Worm (Caenorhabditis elegans) whole organism, L1 larva: ENCODE measurements around the gene srw-39.
A peak's percentile ranks its signal among the peaks of the same experiment; 100 is the strongest.

ENCODE experiments used
- C16A3.4 ChIP-seq: fragments of 150-350 bp; optimal IDR thresholded peaks from 2 replicates; lab custom pipeline; 2014; ENCODE audit warnings: missing biosample characterization, missing genetic modification characterization
- C34B4.2 ChIP-seq: sonication (generic microtip); optimal IDR thresholded peaks from 2 replicates; lab custom pipeline; 2017; ENCODE audit warnings: mild to moderate bottlenecking, missing genetic modification characterization, missing compliant biosample characterization
- F16B12.6 ChIP-seq: fragments of 150-350 bp; optimal IDR thresholded peaks from 2 replicates; lab custom pipeline; 2014; ENCODE audit warnings: missing biosample characterization, missing genetic modification characterization
- ama-1 ChIP-seq: fragments of 150-350 bp; optimal IDR thresholded peaks from 2 replicates; lab custom pipeline; 2014
- ceh-90 ChIP-seq: sonication (generic microtip); optimal IDR thresholded peaks from 2 replicates; lab custom pipeline; 2016; ENCODE audit warnings: missing genetic modification characterization, missing compliant biosample characterization
- dpl-1 ChIP-seq, 3 experiments: fragments of 150-350 bp in 2 of 3; sonication (generic microtip) in 1 of 3; optimal IDR thresholded peaks; 2 replicates each; lab custom pipeline; 2014 to 2017; ENCODE audit warnings: missing biosample characterization in 3 of 3, missing genetic modification characterization in 3 of 3, missing genetic modification reagents in 3 of 3
- efl-1 ChIP-seq, 4 experiments: fragments of 150-350 bp; optimal IDR thresholded peaks in 3 of 4; peaks in 1 of 4; 1 replicate in 1 of 4; 2 replicates in 3 of 4; lab custom pipeline; 2014; ENCODE audit warnings: missing biosample characterization in 2 of 4, missing genetic modification characterization in 2 of 4, missing genetic modification reagents in 2 of 4
- egl-13 ChIP-seq: sonication (generic microtip); optimal IDR thresholded peaks from 2 replicates; lab custom pipeline; 2016; ENCODE audit warnings: missing genotype, missing genetic modification reagents, missing genetic modification characterization, missing compliant biosample characterization
- elt-2 ChIP-seq: sonication (generic microtip); optimal IDR thresholded peaks from 2 replicates; lab custom pipeline; 2016; ENCODE audit warnings: missing genetic modification characterization, mild to moderate bottlenecking, inconsistent platforms, missing compliant biosample characterization, missing genetic modification reagents
- ets-5 ChIP-seq: fragments of 200-800 bp; sonication (Bioruptor generic); IDR thresholded peaks from 2 replicates; pipeline ENCODE4 v1.3.6; 2022; ENCODE audit warnings: missing genetic modification characterization, missing compliant biosample characterization
- fkh-4 ChIP-seq: sonication (generic microtip); optimal IDR thresholded peaks from 2 replicates; lab custom pipeline; 2016; ENCODE audit warnings: missing compliant biosample characterization, missing genetic modification characterization, borderline replicate concordance
- fkh-8 ChIP-seq: sonication (generic microtip); optimal IDR thresholded peaks from 2 replicates; lab custom pipeline; 2016; ENCODE audit warnings: mild to moderate bottlenecking, missing genetic modification characterization, missing compliant biosample characterization
- fos-1 ChIP-seq: fragments of 150-350 bp; optimal IDR thresholded peaks from 2 replicates; lab custom pipeline; 2014; ENCODE audit warnings: missing biosample characterization, missing genetic modification characterization
- grh-1 ChIP-seq: fragments of 200-800 bp; sonication (Bioruptor generic); IDR thresholded peaks from 2 replicates; pipeline ENCODE4 v1.3.6; 2022; ENCODE audit warnings: missing genetic modification reagents, missing genetic modification characterization, missing compliant biosample characterization
- hlh-17 ChIP-seq: fragments of 200-800 bp; sonication (Bioruptor generic); optimal IDR thresholded peaks from 2 replicates; lab custom pipeline; 2018; ENCODE audit warnings: missing genetic modification characterization, mild to moderate bottlenecking, missing compliant biosample characterization, moderate library complexity, borderline replicate concordance
- hlh-4 ChIP-seq: sonication (generic microtip); optimal IDR thresholded peaks from 2 replicates; lab custom pipeline; 2016; ENCODE audit warnings: mild to moderate bottlenecking, missing genetic modification characterization, missing compliant biosample characterization
- lin-13 ChIP-seq: fragments of 150-350 bp; optimal IDR thresholded peaks from 2 replicates; lab custom pipeline; 2014; ENCODE audit warnings: missing biosample characterization, missing genetic modification reagents, missing genetic modification characterization
- lin-35 ChIP-seq, 2 experiments: fragments of 150-350 bp; optimal IDR thresholded peaks; 2 replicates each; lab custom pipeline; 2014; ENCODE audit warnings: missing biosample characterization in 2 of 2, missing genetic modification characterization in 2 of 2, missing genetic modification reagents in 2 of 2
- lin-39 ChIP-seq: fragments of 150-350 bp; optimal IDR thresholded peaks from 2 replicates; lab custom pipeline; 2014; ENCODE audit warnings: missing biosample characterization, missing genetic modification reagents, missing genetic modification characterization
- mef-2 ChIP-seq: fragments of 150-350 bp; optimal IDR thresholded peaks from 2 replicates; lab custom pipeline; 2014; ENCODE audit warnings: missing biosample characterization, missing genetic modification characterization
- mep-1 ChIP-seq: fragments of 150-350 bp; optimal IDR thresholded peaks from 2 replicates; lab custom pipeline; 2014; ENCODE audit warnings: missing biosample characterization, missing genetic modification characterization
- nhr-11 ChIP-seq: fragments of 150-350 bp; optimal IDR thresholded peaks from 2 replicates; lab custom pipeline; 2014; ENCODE audit warnings: missing biosample characterization, missing genetic modification characterization
- nhr-12 ChIP-seq: sonication (generic microtip); optimal IDR thresholded peaks from 2 replicates; lab custom pipeline; 2017; ENCODE audit warnings: missing biosample characterization, missing genetic modification characterization
- nhr-20 ChIP-seq: sonication (generic microtip); optimal IDR thresholded peaks from 2 replicates; lab custom pipeline; 2016; ENCODE audit warnings: mild to moderate bottlenecking, missing genetic modification characterization, missing compliant biosample characterization
- nhr-47 ChIP-seq: sonication (generic microtip); optimal IDR thresholded peaks from 2 replicates; lab custom pipeline; 2016; ENCODE audit warnings: mild to moderate bottlenecking, missing genetic modification characterization, moderate library complexity, missing compliant biosample characterization
- nhr-71 ChIP-seq: sonication (generic microtip); optimal IDR thresholded peaks from 2 replicates; lab custom pipeline; 2016; ENCODE audit warnings: mild to moderate bottlenecking, missing genetic modification characterization, moderate library complexity, missing compliant biosample characterization
- nhr-77 ChIP-seq: fragments of 150-350 bp; optimal IDR thresholded peaks from 2 replicates; lab custom pipeline; 2014; ENCODE audit warnings: missing biosample characterization, missing genetic modification characterization
- nhr-85 ChIP-seq: sonication (generic microtip); peaks from one replicate; lab custom pipeline; 2016; ENCODE audit warnings: missing genetic modification characterization, inconsistent platforms, missing compliant biosample characterization
- nhr-90 ChIP-seq: sonication (generic microtip); optimal IDR thresholded peaks from 2 replicates; lab custom pipeline; 2016; ENCODE audit warnings: mild to moderate bottlenecking, missing genetic modification characterization, missing compliant biosample characterization; ENCODE audit not compliant: poor library complexity
- snu-23 ChIP-seq: sonication (generic microtip); optimal IDR thresholded peaks from 2 replicates; lab custom pipeline; 2016; ENCODE audit warnings: missing genetic modification characterization, missing compliant biosample characterization
- swsn-7 ChIP-seq: sonication (generic microtip); optimal IDR thresholded peaks from 2 replicates; lab custom pipeline; 2016; ENCODE audit warnings: missing genetic modification characterization, missing compliant biosample characterization
- unc-130 ChIP-seq: fragments of 150-350 bp; optimal IDR thresholded peaks from 2 replicates; lab custom pipeline; 2017; ENCODE audit warnings: missing biosample characterization, missing genetic modification characterization, inconsistent platforms
- unc-62 ChIP-seq: fragments of 150-350 bp; optimal IDR thresholded peaks from 2 replicates; lab custom pipeline; 2014; ENCODE audit warnings: missing biosample characterization, missing genetic modification reagents, missing genetic modification characterization
- zag-1 ChIP-seq: fragments of 150-350 bp; optimal IDR thresholded peaks from 2 replicates; lab custom pipeline; 2014; ENCODE audit warnings: missing biosample characterization, missing genetic modification characterization
- zip-4 ChIP-seq: fragments of 200-800 bp; sonication (Bioruptor generic); optimal IDR thresholded peaks from 2 replicates; lab custom pipeline; 2018; ENCODE audit warnings: mild to moderate bottlenecking, missing genetic modification characterization, moderate library complexity, missing compliant biosample characterization
- ztf-11 ChIP-seq, 2 experiments: sonication (generic microtip); optimal IDR thresholded peaks; 2 replicates each; lab custom pipeline; 2016 to 2017; ENCODE audit warnings: missing genetic modification characterization in 2 of 2, missing biosample characterization in 1 of 2, missing compliant biosample characterization in 1 of 2
- ztf-4 ChIP-seq: fragments of 150-350 bp; optimal IDR thresholded peaks from 2 replicates; lab custom pipeline; 2014; ENCODE audit warnings: missing biosample characterization, missing genetic modification characterization

srw-39 gene

DNA sequence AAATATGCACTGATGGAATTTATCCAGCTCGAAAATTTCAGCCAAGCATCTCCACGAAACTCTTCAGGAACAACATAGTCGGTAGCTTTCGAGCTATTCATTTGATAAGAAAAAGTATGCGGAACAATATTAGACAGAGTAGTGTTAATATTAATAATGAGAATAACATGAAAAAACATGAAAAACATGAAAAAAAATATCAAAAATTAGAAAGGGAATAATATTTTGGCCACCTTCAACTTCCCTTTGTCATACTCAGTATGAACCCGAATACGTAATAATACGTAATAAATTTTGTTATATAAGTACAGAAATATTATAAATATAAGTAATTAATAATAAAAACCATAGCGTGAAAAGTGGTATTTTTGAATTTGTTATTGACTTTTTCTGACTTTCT, at the start of gene srw-39:
Gene srw-39 (minus strand): TSS at position 101 of the 400 bp plus-strand sequence.
- TF ChIP-seq ztf-4 (tag; lab: Kevin White, UChicago): no peak
- TF ChIP-seq lin-35 (GFP tag; optimal IDR thresholded peaks at IDR 0.05; lab: Kevin White, UChicago): no peak
- no peak for TF ChIP-seq C34B4.2
- TF ChIP-seq nhr-11 (tag; lab: Kevin White, UChicago): no peak
- no peak for TF ChIP-seq fos-1 (tag; lab: Kevin White, UChicago)
- TF ChIP-seq ceh-90 (tag; lab: Kevin White, UChicago): no peak
- TF ChIP-seq nhr-47 (tag; lab: Kevin White, UChicago): no peak
- no peak for TF ChIP-seq zip-4 (GFP tag; lab: Kevin White, UChicago)
- TF ChIP-seq ets-5 (GFP tag; lab: Robert Waterston, UW): no peak
- no peak for TF ChIP-seq hlh-17 (GFP tag; lab: Kevin White, UChicago)
- TF ChIP-seq hlh-4 (tag; lab: Kevin White, UChicago): no peak
- TF ChIP-seq C16A3.4 (tag; lab: Kevin White, UChicago): no peak

DNA sequence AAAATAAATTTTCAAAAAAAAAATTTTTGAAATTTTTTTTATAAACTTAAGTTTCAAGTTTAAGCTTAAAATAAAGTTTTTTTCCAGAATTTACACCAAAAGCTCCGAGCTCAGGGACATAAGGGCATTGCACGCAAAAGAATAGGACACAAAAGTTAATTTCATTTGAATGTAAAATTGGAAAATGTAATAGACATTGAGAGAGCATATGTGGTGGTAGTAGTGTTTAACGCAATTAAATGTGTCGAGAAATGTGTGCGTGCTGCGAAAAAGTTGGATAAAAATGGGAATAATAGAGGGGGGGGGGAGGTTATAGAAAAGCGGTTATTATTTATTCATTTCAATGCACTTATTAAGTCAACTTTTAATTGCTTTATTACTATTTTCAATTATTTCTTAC, 48.8 kb upstream of the srw-39 start:
- no peak for TF ChIP-seq efl-1 (optimal IDR thresholded peaks at IDR 0.05; lab: Kevin White, UChicago)
- peak in 1 of 2 experiments; percentile 30 for TF ChIP-seq efl-1 (GFP tag; optimal IDR thresholded peaks at IDR 0.05 in 1 of 2; lab: Kevin White, UChicago)
- no peak for TF ChIP-seq nhr-12 (tag; lab: Kevin White, UChicago)
- TF ChIP-seq nhr-90 (tag; lab: Kevin White, UChicago): no peak
- TF ChIP-seq, all 84 proteins: peak for 1

DNA sequence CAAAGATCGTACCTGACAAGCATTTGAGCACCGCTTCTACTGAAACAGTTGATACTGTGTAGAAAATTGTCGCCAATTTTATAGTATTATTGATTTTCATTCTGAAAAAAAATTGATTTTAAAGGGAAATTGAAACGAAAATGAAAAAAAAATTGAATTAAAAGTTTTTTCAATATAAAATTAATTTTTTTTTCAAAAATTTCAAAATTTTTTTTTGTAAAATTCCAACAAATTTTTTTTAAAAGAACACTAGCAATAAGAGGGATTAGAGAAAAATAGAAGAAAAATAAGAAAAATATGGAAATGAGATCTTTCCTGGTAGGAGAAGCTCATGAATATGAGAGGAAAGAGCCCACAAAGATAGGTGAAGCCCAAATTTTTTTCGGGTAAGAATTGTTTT, 43.4 kb upstream of the srw-39 start, which contains the start of gene Y113G7B.11:
Gene Y113G7B.11 (minus strand): TSS at position 101 of the 400 bp plus-strand sequence.
- no peak for TF ChIP-seq nhr-71 (tag; lab: Kevin White, UChicago)
- no peak for TF ChIP-seq nhr-20 (tag; lab: Kevin White, UChicago)
- TF ChIP-seq zip-4 (GFP tag; lab: Kevin White, UChicago): no peak
- TF ChIP-seq mep-1: no peak
- no peak for TF ChIP-seq ztf-11 (tag; optimal IDR thresholded peaks at IDR 0.05; lab: Kevin White, UChicago)
- no peak for TF ChIP-seq dpl-1 (GFP tag; optimal IDR thresholded peaks at IDR 0.05; lab: Kevin White, UChicago)
- no peak for TF ChIP-seq unc-62 (GFP tag; lab: Kevin White, UChicago)
- TF ChIP-seq nhr-77 (tag; lab: Kevin White, UChicago): no peak
- no peak for TF ChIP-seq ama-1
- TF ChIP-seq mef-2 (tag; lab: Kevin White, UChicago): no peak
- TF ChIP-seq swsn-7 (tag; lab: Kevin White, UChicago): no peak
- no peak for TF ChIP-seq lin-13 (GFP tag; lab: Kevin White, UChicago)

DNA sequence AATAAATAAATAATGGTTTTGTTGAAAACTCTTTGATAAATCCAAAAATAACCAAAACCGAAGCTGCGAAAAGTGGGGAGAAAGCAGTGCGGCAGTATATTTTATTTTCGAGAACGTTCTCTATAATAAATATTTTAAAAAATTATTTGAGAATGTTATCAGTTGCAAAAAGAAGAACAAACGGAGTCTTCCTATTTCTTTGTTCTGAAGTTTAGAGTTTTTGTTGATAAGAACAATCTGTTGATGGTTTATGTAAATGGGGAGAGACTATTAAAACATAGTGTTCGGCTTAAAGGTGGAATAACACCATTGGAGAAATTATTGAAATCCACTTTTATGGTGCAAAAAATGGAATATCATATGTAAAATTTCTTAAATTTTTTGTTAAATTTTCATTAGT, 41.3 kb upstream of the srw-39 start:
- peak; percentile 17 for TF ChIP-seq nhr-85 (tag; lab: Kevin White, UChicago)
- no peak for TF ChIP-seq dpl-1 (GFP tag; optimal IDR thresholded peaks at IDR 0.05; lab: Kevin White, UChicago)
- no peak for TF ChIP-seq unc-130 (tag; lab: Kevin White, UChicago)
- TF ChIP-seq, all 84 proteins: peak for 1

DNA sequence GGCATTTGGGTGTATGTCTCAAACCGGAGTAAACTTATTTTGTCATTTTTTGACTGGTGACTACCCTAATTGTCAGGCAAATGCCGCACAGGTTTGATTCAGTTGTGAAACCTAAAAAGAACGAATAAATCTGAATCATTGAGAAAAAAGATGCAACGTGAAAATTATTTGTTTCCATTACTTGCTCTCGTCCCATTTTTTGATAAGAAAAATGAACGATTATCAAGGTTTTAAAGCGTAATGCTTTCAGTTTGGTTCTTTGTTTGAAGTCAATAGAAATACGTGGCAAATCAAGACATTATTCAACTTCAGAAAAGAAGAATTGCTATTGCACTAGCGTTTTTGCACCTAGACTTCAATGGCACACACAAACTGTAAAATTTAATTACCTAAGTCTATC, 40.7 kb upstream of the srw-39 start, which contains the start of gene Y113G7B.12:
Gene Y113G7B.12 (minus strand): TSS at position 101 of the 400 bp plus-strand sequence.
- TF ChIP-seq lin-39 (tag; lab: Kevin White, UChicago) (no peak), fkh-4 (tag; lab: Kevin White, UChicago) (no peak), zag-1 (tag; lab: Kevin White, UChicago) (no peak), grh-1 (GFP tag; lab: Robert Waterston, UW) (no peak), snu-23 (no peak), fkh-8 (tag; lab: Kevin White, UChicago) (no peak), unc-130 (tag; lab: Kevin White, UChicago) (no peak), ama-1 (no peak), elt-2 (tag; lab: Kevin White, UChicago) (no peak), F16B12.6 (no peak), egl-13 (tag; lab: Kevin White, UChicago) (no peak)
